Fruit fly (Drosophila melanogaster): Measurements from ENCODE around the gene Hira.
A peak's percentile ranks its signal among the peaks of the same experiment; 100 is the strongest.

Hira gene

DNA sequence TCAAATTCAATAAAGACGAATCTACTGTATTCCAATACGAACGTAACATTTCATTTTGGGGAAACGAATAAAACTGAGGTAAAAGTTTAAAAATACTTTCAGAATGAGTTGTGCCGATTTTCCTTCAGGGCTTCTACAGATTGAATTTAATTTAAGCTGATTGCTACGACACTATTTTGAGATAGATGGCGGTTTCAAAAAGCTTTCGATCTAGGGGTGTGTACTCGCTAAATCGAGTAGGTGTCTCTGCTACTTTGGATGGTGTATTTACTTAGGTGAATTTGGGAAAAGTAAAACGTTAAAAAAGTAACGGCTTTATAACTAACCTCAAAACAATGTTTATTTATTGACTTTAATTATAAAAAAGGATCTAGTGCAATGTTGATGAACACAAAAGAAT is 43.1 kb upstream of the Hira start:
- TF ChIP-seq CG18011 (GFP tag; optimal IDR thresholded peaks at IDR 0.05) (peak; percentile 97), CG15601 (tag; optimal IDR thresholded peaks at IDR 0.05) (peak; percentile 12), CG16779 (GFP tag; IDR thresholded peaks at IDR 0.05) (no peak), Med (GFP tag) (no peak), CG2120 (GFP tag; optimal IDR thresholded peaks at IDR 0.05) (peak; percentile 4), CG18262 (tag; optimal IDR thresholded peaks at IDR 0.05) (peak; percentile 19), E2f2 (GFP tag; IDR thresholded peaks at IDR 0.05) (peak; percentile 49), BEAF-32 (GFP tag; optimal IDR thresholded peaks at IDR 0.05) (peak; percentile 21), CG8924 (tag; optimal IDR thresholded peaks at IDR 0.05) (no peak), CG3163 (GFP tag; optimal IDR thresholded peaks at IDR 0.05) (peak; percentile 5), Dek (tag; optimal IDR thresholded peaks at IDR 0.05) (no peak), CG14710 (tag; optimal IDR thresholded peaks at IDR 0.05) (peak; percentile 41), jigr1 (GFP tag; IDR thresholded peaks at IDR 0.05) (no peak), phol (tag; optimal IDR thresholded peaks at IDR 0.05) (peak; percentile 43), Rx (GFP tag; IDR thresholded peaks at IDR 0.05) (no peak), Hr51 (GFP tag; optimal IDR thresholded peaks at IDR 0.05) (no peak), lbe (GFP tag; optimal IDR thresholded peaks at IDR 0.05) (no peak), ken (GFP tag; IDR thresholded peaks at IDR 0.05) (no peak), pzg (GFP tag; optimal IDR thresholded peaks at IDR 0.05) (peak; percentile 56), CoRest (tag; optimal IDR thresholded peaks at IDR 0.05) (peak; percentile 61), Myb (GFP tag; optimal IDR thresholded peaks at IDR 0.05) (peak; percentile 98), sens (GFP tag) (no peak), CG1603 (tag; optimal IDR thresholded peaks at IDR 0.05) (peak; percentile 53), B-H2 (GFP tag; optimal IDR thresholded peaks at IDR 0.05) (peak; percentile 1), gfzf (GFP tag; optimal IDR thresholded peaks at IDR 0.05) (peak; percentile 48), CG10366 (GFP tag; IDR thresholded peaks at IDR 0.05) (no peak), danr (GFP tag; IDR thresholded peaks at IDR 0.05) (no peak), HmgD (GFP tag; optimal IDR thresholded peaks at IDR 0.05) (peak; percentile 20), trem (tag; optimal IDR thresholded peaks at IDR 0.05) (peak; percentile 34), insv (GFP tag; optimal IDR thresholded peaks at IDR 0.05) (peak in 1 of 2 experiments; percentile 32), sug (tag; optimal IDR thresholded peaks at IDR 0.05) (peak; percentile 13), zfh2 (GFP tag; optimal IDR thresholded peaks at IDR 0.05) (no peak), CG2116 (GFP tag; optimal IDR thresholded peaks at IDR 0.05) (peak; percentile 11), CG2712 (tag; optimal IDR thresholded peaks at IDR 0.05) (peak; percentile 32), NC2α (GFP tag; optimal IDR thresholded peaks at IDR 0.05) (no peak), chn (GFP tag; optimal IDR thresholded peaks at IDR 0.05) (no peak), Dp (GFP tag; optimal IDR thresholded peaks at IDR 0.05) (peak; percentile 53), sd (tag; optimal IDR thresholded peaks at IDR 0.05) (no peak), gro (GFP tag; optimal IDR thresholded peaks at IDR 0.05) (peak; percentile 19), ttk (GFP tag; IDR thresholded peaks at IDR 0.05) (no peak), bigmax (GFP tag; optimal IDR thresholded peaks at IDR 0.05) (peak; percentile 97), CG12659 (GFP tag; optimal IDR thresholded peaks at IDR 0.05) (peak; percentile 42), CG33213 (GFP tag; optimal IDR thresholded peaks at IDR 0.05) (peak; percentile 42), HmgZ (tag; optimal IDR thresholded peaks at IDR 0.05) (peak; percentile 65), CG13287 (GFP tag; IDR thresholded peaks at IDR 0.05; ENCODE audit: partially characterized antibody) (peak; percentile 41; the same call in 1 of the 2 replicates), stwl (tag; optimal IDR thresholded peaks at IDR 0.05) (peak; percentile 84), CG10267 (tag; optimal IDR thresholded peaks at IDR 0.05) (peak; percentile 25), CG10147 (GFP tag; optimal IDR thresholded peaks at IDR 0.05) (peak; percentile 28), CG12391 (tag; optimal IDR thresholded peaks at IDR 0.05) (peak; percentile 1), Sry-δ (GFP tag; optimal IDR thresholded peaks at IDR 0.05) (peak; percentile 12)
